Fruit fly (Drosophila melanogaster) whole organism, pupa: ENCODE results near the gene CG10353.
A peak's percentile ranks its signal among the peaks of the same experiment; 100 is the strongest.

Source experiments
- CG13204 ChIP-seq: fragments of 200-800 bp; sonication (Bioruptor generic); optimal IDR thresholded peaks from 2 replicates; lab custom pipeline; 2018; ENCODE audit warnings: missing biosample characterization, mild to moderate bottlenecking, missing genetic modification characterization, moderate library complexity
- CG14655 ChIP-seq: fragments of 200-800 bp; sonication (Bioruptor generic); optimal IDR thresholded peaks from 3 replicates; lab custom pipeline; 2017; ENCODE audit warnings: mild to moderate bottlenecking, missing biosample characterization, missing genetic modification reagents, missing genetic modification characterization
- CG17806 ChIP-seq: fragments of 200-800 bp; sonication (Bioruptor generic); optimal IDR thresholded peaks from 2 replicates; lab custom pipeline; 2018; ENCODE audit warnings: missing biosample characterization, mild to moderate bottlenecking, missing genetic modification characterization, moderate library complexity
- CG4496 ChIP-seq: fragments of 200-800 bp; sonication (Bioruptor generic); IDR thresholded peaks from 3 replicates; pipeline ENCODE4 v1.3.6; 2022; ENCODE audit warnings: missing biosample characterization, missing genetic modification characterization
- EcR ChIP-seq: fragments of 200-800 bp; sonication (Bioruptor generic); optimal IDR thresholded peaks from 3 replicates; lab custom pipeline; 2019; ENCODE audit warnings: missing biosample characterization, missing genetic modification characterization, mild to moderate bottlenecking, moderate library complexity, missing genetic modification reagents
- Ets98B ChIP-seq: fragments of 200-800 bp; sonication (Bioruptor generic); IDR thresholded peaks from 2 replicates; pipeline ENCODE4 v1.3.6; 2022; ENCODE audit warnings: missing biosample characterization, missing genetic modification characterization
- Pif1A ChIP-seq: fragments of 200-800 bp; sonication (Bioruptor generic); optimal IDR thresholded peaks from 3 replicates; lab custom pipeline; 2016; ENCODE audit warnings: missing biosample characterization, missing genetic modification characterization

- TF ChIP-seq Ets98B (GFP tag; lab: Robert Waterston, UW) (peak; percentile 43; the same call in 1 of the 2 replicates), Pif1A (no peak), CG17806 (tag; lab: Kevin White, UChicago) (no peak), CG14655 (GFP tag; lab: Kevin White, UChicago) (no peak), CG4496 (GFP tag; lab: Robert Waterston, UW) (no peak), EcR (GFP tag; lab: Kevin White, UChicago) (no peak), CG13204 (no peak)
These were observed 30.2 kb upstream of the CG10353 start, which contains the start of gene pot for dm6 chrX:11917056-11917633.
